Worm (Caenorhabditis elegans): ENCODE results near the gene srx-13.
A peak's percentile ranks its signal among the peaks of the same experiment; 100 is the strongest.

ce11 chrIV:1105104-1105503, 13.4 kb downstream of the srx-13 start:
- TF ChIP-seq unc-120 (tag; optimal IDR thresholded peaks at IDR 0.05; ENCODE audit: poor library complexity, severe bottlenecking), result peak; percentile 33
- TF ChIP-seq cnd-1 (tag; optimal IDR thresholded peaks at IDR 0.05), result no peak
- TF ChIP-seq pha-4 (tag; optimal IDR thresholded peaks at IDR 0.05), result no peak
- no peak for TF ChIP-seq sptf-1 (tag; optimal IDR thresholded peaks at IDR 0.05)
- TF ChIP-seq drap-1 (GFP tag; optimal IDR thresholded peaks at IDR 0.05), result no peak
- TF ChIP-seq nhr-76 (tag; optimal IDR thresholded peaks at IDR 0.05), result no peak
- no peak for TF ChIP-seq unc-62 (GFP tag; optimal IDR thresholded peaks at IDR 0.05)
- TF ChIP-seq lin-32 (GFP tag; optimal IDR thresholded peaks at IDR 0.05), result no peak
- TF ChIP-seq nhr-12 (tag; optimal IDR thresholded peaks at IDR 0.05), result no peak
- no peak for TF ChIP-seq flh-1 (GFP tag; optimal IDR thresholded peaks at IDR 0.05)
- no peak for TF ChIP-seq lsy-2 (tag; optimal IDR thresholded peaks at IDR 0.05)
- TF ChIP-seq blmp-1 (tag; optimal IDR thresholded peaks at IDR 0.05), result no peak
- no peak for TF ChIP-seq nhr-237 (tag; optimal IDR thresholded peaks at IDR 0.05)
